Fruit fly (Drosophila melanogaster) whole organism, pupa: ENCODE results near the gene Myb.

ENCODE experiments used
- CG10348 ChIP-seq: fragments of 200-800 bp; sonication (Bioruptor generic); IDR thresholded peaks from 2 replicates; pipeline ENCODE4 v1.3.6; 2022; ENCODE audit warnings: missing biosample characterization, missing genetic modification characterization
- CG12605 ChIP-seq: fragments of 200-800 bp; sonication (Bioruptor generic); IDR thresholded peaks from 2 replicates; pipeline ENCODE4 v1.3.6; 2022; ENCODE audit warnings: missing biosample characterization, missing genetic modification characterization
- CG13204 ChIP-seq: fragments of 200-800 bp; sonication (Bioruptor generic); optimal IDR thresholded peaks from 2 replicates; lab custom pipeline; 2018; ENCODE audit warnings: missing biosample characterization, mild to moderate bottlenecking, missing genetic modification characterization, moderate library complexity
- CG14655 ChIP-seq: fragments of 200-800 bp; sonication (Bioruptor generic); optimal IDR thresholded peaks from 3 replicates; lab custom pipeline; 2017; ENCODE audit warnings: mild to moderate bottlenecking, missing biosample characterization, missing genetic modification reagents, missing genetic modification characterization
- CG15710 ChIP-seq: fragments of 200-800 bp; sonication (Bioruptor generic); optimal IDR thresholded peaks from 2 replicates; lab custom pipeline; 2018; ENCODE audit warnings: missing biosample characterization, mild to moderate bottlenecking, missing genetic modification characterization, moderate library complexity
- CG17806 ChIP-seq: fragments of 200-800 bp; sonication (Bioruptor generic); optimal IDR thresholded peaks from 2 replicates; lab custom pipeline; 2018; ENCODE audit warnings: missing biosample characterization, mild to moderate bottlenecking, missing genetic modification characterization, moderate library complexity
- CG32121 ChIP-seq: fragments of 200-800 bp; sonication (Bioruptor generic); IDR thresholded peaks from 2 replicates; pipeline ENCODE4 v1.3.6; 2022; ENCODE audit warnings: missing biosample characterization, missing genetic modification characterization
- CG34367 ChIP-seq: fragments of 200-800 bp; sonication (Bioruptor generic); optimal IDR thresholded peaks from 2 replicates; lab custom pipeline; 2018; ENCODE audit warnings: missing biosample characterization, mild to moderate bottlenecking, missing genetic modification characterization
- CG4496 ChIP-seq: fragments of 200-800 bp; sonication (Bioruptor generic); IDR thresholded peaks from 3 replicates; pipeline ENCODE4 v1.3.6; 2022; ENCODE audit warnings: missing biosample characterization, missing genetic modification characterization
- CG8159 ChIP-seq: fragments of 200-800 bp; sonication (Bioruptor generic); optimal IDR thresholded peaks from 3 replicates; lab custom pipeline; 2018; ENCODE audit warnings: missing biosample characterization, mild to moderate bottlenecking, missing genetic modification characterization, moderate library complexity
- CG8301 ChIP-seq: fragments of 200-800 bp; sonication (Bioruptor generic); optimal IDR thresholded peaks from 2 replicates; lab custom pipeline; 2018; ENCODE audit warnings: missing biosample characterization, mild to moderate bottlenecking, missing genetic modification characterization
- CG9948 ChIP-seq: fragments of 200-800 bp; sonication (Bioruptor generic); optimal IDR thresholded peaks from 2 replicates; lab custom pipeline; 2018; ENCODE audit warnings: missing biosample characterization, mild to moderate bottlenecking, missing genetic modification characterization, moderate library complexity
- D1 ChIP-seq: fragments of 200-800 bp; sonication (Bioruptor generic); optimal IDR thresholded peaks from 2 replicates; lab custom pipeline; 2018; ENCODE audit warnings: missing biosample characterization, mild to moderate bottlenecking, missing genetic modification characterization, moderate library complexity
- EcR ChIP-seq: fragments of 200-800 bp; sonication (Bioruptor generic); optimal IDR thresholded peaks from 3 replicates; lab custom pipeline; 2019; ENCODE audit warnings: missing biosample characterization, missing genetic modification characterization, mild to moderate bottlenecking, moderate library complexity, missing genetic modification reagents
- Ets98B ChIP-seq: fragments of 200-800 bp; sonication (Bioruptor generic); IDR thresholded peaks from 2 replicates; pipeline ENCODE4 v1.3.6; 2022; ENCODE audit warnings: missing biosample characterization, missing genetic modification characterization
- Pif1A ChIP-seq: fragments of 200-800 bp; sonication (Bioruptor generic); optimal IDR thresholded peaks from 3 replicates; lab custom pipeline; 2016; ENCODE audit warnings: missing biosample characterization, missing genetic modification characterization
- Pif1B ChIP-seq: fragments of 200-800 bp; sonication (Bioruptor generic); optimal IDR thresholded peaks from 3 replicates; lab custom pipeline; 2016; ENCODE audit warnings: missing biosample characterization, missing genetic modification characterization
- Snoo ChIP-seq: fragments of 200-800 bp; sonication (Bioruptor generic); optimal IDR thresholded peaks from 3 replicates; lab custom pipeline; 2017; ENCODE audit warnings: missing biosample characterization, mild to moderate bottlenecking, missing genetic modification characterization, inconsistent platforms
- fd96Ca ChIP-seq: fragments of 200-800 bp; sonication (Bioruptor generic); IDR thresholded peaks from 3 replicates; pipeline ENCODE4 v1.3.6; 2022; ENCODE audit warnings: missing biosample characterization, missing genetic modification characterization
- gl ChIP-seq: fragments of 200-800 bp; sonication (Bioruptor generic); optimal IDR thresholded peaks from 2 replicates; lab custom pipeline; 2018; ENCODE audit warnings: missing biosample characterization, mild to moderate bottlenecking, missing genetic modification characterization
- rn ChIP-seq: fragments of 200-800 bp; sonication (Bioruptor generic); IDR thresholded peaks from 2 replicates; pipeline ENCODE4 v1.3.6; 2022; ENCODE audit warnings: missing biosample characterization, missing genetic modification characterization

Gene Myb

DNA sequence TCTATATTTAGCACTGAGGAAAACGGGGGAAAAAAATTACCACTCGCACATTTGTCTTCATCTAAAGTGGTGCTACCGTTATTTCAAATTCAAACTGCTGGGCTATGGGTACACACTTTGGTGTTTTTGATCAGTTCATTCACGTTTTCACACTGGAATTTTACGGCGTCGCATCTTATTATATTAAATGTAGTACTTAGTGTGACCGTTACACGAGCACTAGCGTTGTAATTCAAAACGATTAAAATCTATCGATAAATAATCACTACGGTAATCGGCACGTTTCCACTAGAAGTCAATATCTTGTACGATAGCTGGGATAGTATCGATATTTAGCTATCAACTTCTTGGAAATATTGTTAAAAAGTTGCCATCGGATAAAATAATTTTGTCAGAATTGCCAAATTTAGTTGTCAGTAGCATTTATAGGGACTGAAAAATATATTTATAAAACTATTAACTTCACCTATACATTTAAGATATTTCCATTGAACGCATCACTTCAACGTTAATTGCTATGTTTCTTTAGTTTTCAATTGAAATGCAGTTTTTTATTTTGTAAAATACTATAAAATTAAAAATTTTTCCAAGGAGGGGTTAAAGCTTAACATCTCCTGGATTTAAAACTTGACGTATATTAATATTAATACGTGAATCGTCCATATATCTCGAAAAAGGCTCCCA, at the start of gene Myb, which contains the start of gene CG46440:
Myb (minus strand) TSS at position 223 of the 684 bp plus-strand sequence.
CG46440 (minus strand) TSS at position 223 of the 684 bp plus-strand sequence.
- TF ChIP-seq CG15710 (tag; lab: Kevin White, UChicago) (no peak), Ets98B (GFP tag; lab: Robert Waterston, UW) (0 out of 2 replicates have a peak, but pooled peaks have one; percentile 7), CG4496 (GFP tag; lab: Robert Waterston, UW) (0 out of 3 replicates have a peak, but pooled peaks have one; percentile 29)

DNA sequence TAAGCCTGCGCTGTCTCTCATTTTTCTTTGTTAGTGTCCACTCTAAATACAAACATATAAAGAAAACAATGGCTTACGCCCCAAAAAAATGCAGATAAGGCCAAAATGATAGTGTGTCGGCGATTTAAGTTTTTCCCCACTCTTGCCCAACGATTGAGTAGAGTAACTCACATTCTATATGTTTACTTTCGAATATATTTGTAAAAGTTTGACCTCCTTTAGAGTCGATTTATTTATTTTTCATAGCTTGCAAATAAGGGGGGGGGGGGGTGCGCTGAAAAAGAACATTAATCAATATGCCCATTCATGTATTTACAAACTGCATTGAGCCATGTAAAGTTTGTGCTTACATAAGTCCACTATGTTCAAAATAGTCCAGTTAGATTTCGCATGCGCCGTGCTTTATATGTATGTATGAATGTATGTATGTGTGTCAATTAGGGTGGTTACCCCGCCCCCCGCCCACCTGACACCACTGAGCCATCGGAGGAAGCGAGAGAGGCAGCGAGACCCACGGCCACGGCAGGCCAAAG, 36.2 kb upstream of the Myb start:
- TF ChIP-seq CG4496 (GFP tag; lab: Robert Waterston, UW), result no peak
- no peak for TF ChIP-seq Snoo (tag; lab: Kevin White, UChicago)
- TF ChIP-seq CG8159 (tag; lab: Kevin White, UChicago), result no peak

DNA sequence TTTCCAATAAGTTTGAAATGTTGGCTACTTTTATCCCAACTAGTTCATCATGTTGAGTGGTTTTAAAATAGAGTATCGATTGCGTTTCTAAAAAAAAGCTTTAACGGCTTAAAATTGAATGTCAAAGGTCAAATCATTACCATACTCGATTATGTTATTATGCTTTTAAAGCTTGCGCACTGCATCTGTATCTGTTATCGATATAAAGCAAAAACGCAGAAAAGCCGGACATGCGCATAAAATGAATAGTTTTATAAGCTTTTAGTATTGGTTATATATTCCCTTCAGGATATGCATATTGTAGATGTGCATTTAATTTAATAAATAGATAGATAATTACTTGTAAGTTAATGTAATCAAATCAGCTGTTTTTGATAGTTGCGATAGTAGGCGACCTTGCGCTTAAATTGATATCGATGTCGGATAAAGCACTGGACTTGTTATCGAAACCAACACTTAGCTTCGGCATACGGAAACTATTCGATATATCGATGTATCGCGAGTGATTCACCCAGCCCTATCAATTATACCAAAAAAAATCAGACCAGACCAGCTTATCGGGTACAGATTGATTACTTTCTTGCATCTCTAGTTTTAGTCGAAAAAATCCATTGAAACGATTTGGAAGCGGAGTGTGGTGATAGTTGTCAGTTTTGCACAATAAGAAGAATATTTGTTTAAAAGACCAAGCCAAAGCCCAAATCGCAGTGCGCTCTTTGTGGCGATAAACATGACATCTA, 34.2 kb upstream of the Myb start, which contains the start of gene shi:
shi (plus strand) TSS at position 511 of the 740 bp plus-strand sequence.
- no peak for TF ChIP-seq CG14655 (GFP tag; lab: Kevin White, UChicago)
- no peak for TF ChIP-seq fd96Ca (GFP tag; lab: Robert Waterston, UW)
- no peak for TF ChIP-seq EcR (GFP tag; lab: Kevin White, UChicago)
- TF ChIP-seq CG13204 (GFP tag; lab: Kevin White, UChicago), result no peak
- no peak for TF ChIP-seq Ets98B (GFP tag; lab: Robert Waterston, UW)
- TF ChIP-seq gl (tag; lab: Kevin White, UChicago), result no peak
- no peak for TF ChIP-seq Snoo (tag; lab: Kevin White, UChicago)
- no peak for TF ChIP-seq Pif1A
- no peak for TF ChIP-seq CG34367
- no peak for TF ChIP-seq CG32121 (GFP tag; lab: Robert Waterston, UW)
- no peak for TF ChIP-seq CG4496 (GFP tag; lab: Robert Waterston, UW)
- TF ChIP-seq D1 (tag; lab: Kevin White, UChicago), result no peak
- TF ChIP-seq CG17806 (tag; lab: Kevin White, UChicago), result no peak
- TF ChIP-seq CG9948 (tag; lab: Kevin White, UChicago), result no peak
- no peak for TF ChIP-seq Pif1B
- TF ChIP-seq CG12605 (GFP tag; lab: Robert Waterston, UW), result no peak
- TF ChIP-seq CG15710 (tag; lab: Kevin White, UChicago), result no peak
- TF ChIP-seq rn (GFP tag; lab: Robert Waterston, UW), result no peak
- no peak for TF ChIP-seq CG10348 (GFP tag; lab: Robert Waterston, UW)
- TF ChIP-seq CG8301 (tag; lab: Kevin White, UChicago), result no peak

DNA sequence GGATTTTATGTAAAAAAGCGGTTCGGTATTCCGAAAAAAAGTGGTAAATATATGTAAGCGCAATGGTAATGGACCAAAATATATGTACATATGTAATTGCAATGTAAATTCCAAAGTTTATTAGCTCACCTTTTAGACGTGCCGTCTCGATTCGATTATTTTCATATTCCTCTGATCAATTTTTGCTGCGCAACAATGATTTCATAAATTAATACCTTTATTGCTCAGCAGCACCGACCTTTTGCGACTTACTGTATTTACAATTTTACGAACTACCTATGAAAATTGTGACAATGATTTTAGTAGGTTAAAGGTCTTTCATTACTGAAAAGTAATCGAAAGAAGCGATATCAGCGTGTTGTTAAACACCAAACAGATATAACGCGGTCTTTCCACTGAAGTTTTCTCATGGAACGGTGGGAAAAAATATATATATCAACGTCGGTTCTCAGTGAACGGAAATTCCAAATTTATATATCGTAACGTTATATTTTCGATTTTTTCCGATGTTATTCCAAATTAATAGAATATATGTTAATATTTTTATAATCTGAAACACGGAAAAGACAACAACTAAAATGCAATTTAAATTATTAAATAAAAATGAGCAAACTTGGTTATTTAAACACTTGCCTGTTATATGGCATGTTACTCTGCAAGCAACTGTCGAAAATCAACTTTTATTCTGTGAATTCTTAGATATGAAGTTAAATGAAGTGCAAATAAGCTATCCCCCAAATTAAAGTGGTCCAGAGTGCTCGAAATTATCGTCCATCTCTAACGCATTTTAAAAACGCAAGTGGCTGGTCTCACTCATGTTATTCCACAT, 32.4 kb upstream of the Myb start, which contains the start of the genes MSBP and CG15916:
MSBP (minus strand) TSS at position 330 of the 829 bp plus-strand sequence.
CG15916 (plus strand) TSS at position 810 of the 829 bp plus-strand sequence.
- TF ChIP-seq Ets98B (GFP tag; lab: Robert Waterston, UW) (no peak), Snoo (tag; lab: Kevin White, UChicago) (peak; percentile 13), CG14655 (GFP tag; lab: Kevin White, UChicago) (no peak), fd96Ca (GFP tag; lab: Robert Waterston, UW) (no peak), D1 (tag; lab: Kevin White, UChicago) (no peak), CG4496 (GFP tag; lab: Robert Waterston, UW) (peak; percentile 16; the same call in 1 of the 3 replicates), CG9948 (tag; lab: Kevin White, UChicago) (peak; percentile 32), Pif1B (no peak), CG17806 (tag; lab: Kevin White, UChicago) (no peak), CG13204 (GFP tag; lab: Kevin White, UChicago) (no peak), CG12605 (GFP tag; lab: Robert Waterston, UW) (no peak), CG15710 (tag; lab: Kevin White, UChicago) (peak; percentile 32), Pif1A (no peak), EcR (GFP tag; lab: Kevin White, UChicago) (no peak), CG8301 (tag; lab: Kevin White, UChicago) (no peak), CG10348 (GFP tag; lab: Robert Waterston, UW) (no peak), gl (tag; lab: Kevin White, UChicago) (peak; percentile 5), CG8159 (tag; lab: Kevin White, UChicago) (peak; percentile 64), CG34367 (peak; percentile 18), CG32121 (GFP tag; lab: Robert Waterston, UW) (no peak), rn (GFP tag; lab: Robert Waterston, UW) (no peak)

DNA sequence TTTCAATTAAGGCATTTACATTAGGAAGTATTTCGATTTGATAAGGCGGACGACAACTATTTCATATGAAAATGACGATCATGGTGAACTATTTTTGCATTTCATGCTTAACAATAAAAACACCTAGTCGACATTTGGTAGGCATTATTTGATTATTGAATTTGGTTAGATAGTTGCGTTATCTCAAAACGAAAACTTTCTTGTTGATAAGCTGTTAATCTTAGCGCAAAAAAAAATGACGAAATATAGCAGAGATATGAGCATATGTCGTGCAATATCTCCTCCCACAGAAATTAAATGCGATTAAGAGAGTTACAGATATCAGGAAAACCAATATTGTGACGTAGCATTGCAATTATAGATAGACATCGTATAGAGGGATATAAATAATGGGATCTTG, 31.1 kb upstream of the Myb start:
- no peak for TF ChIP-seq CG14655 (GFP tag; lab: Kevin White, UChicago)
- TF ChIP-seq EcR (GFP tag; lab: Kevin White, UChicago), result no peak
- TF ChIP-seq CG10348 (GFP tag; lab: Robert Waterston, UW), result no peak
